Fruit fly (Drosophila melanogaster): Measurements from ENCODE around the gene Sr-CIV.

Gene Sr-CIV

DNA sequence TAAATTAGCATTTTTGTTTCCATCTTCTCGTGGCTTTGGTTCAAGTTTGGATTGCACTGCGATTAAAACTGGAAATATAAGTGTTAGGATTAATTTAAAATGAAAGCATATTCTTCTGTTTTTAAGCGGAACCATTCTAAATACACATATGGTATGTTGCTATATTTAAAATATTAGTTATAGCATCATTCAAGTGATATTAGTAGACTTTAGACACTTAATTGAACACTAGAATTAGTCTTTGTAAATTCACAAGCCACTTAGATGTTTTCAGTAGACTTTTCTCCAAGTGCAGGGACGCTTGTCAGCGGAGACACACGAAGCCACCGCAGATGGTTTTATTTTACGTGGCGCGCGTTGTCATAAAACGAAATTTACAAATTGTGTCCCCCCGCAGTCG, 46.0 kb upstream of the Sr-CIV start (continued):
- no peak for TF ChIP-seq CG3065 (GFP tag; optimal IDR thresholded peaks at IDR 0.05)
- TF ChIP-seq Mes4 (GFP tag; optimal IDR thresholded peaks at IDR 0.05) = no peak
- TF ChIP-seq pho (GFP tag; optimal IDR thresholded peaks at IDR 0.05) = no peak
- TF ChIP-seq CG10565 (GFP tag; optimal IDR thresholded peaks at IDR 0.05) = no peak
- TF ChIP-seq slbo (GFP tag; IDR thresholded peaks at IDR 0.05) = no peak
- TF ChIP-seq CG8765 (GFP tag; IDR thresholded peaks at IDR 0.05) = no peak
- TF ChIP-seq CG16815 (GFP tag; optimal IDR thresholded peaks at IDR 0.05) = no peak
- no peak for TF ChIP-seq trem (tag; optimal IDR thresholded peaks at IDR 0.05)
- no peak for TF ChIP-seq pfk (GFP tag; optimal IDR thresholded peaks at IDR 0.05)
- TF ChIP-seq CG12744 (GFP tag; optimal IDR thresholded peaks at IDR 0.05) = no peak
- peak; percentile 51 for TF ChIP-seq Sox100B (GFP tag; optimal IDR thresholded peaks at IDR 0.05)
- no peak for TF ChIP-seq CG10462 (GFP tag; optimal IDR thresholded peaks at IDR 0.05)
- TF ChIP-seq CG13424 (tag; optimal IDR thresholded peaks at IDR 0.05) = peak; percentile 32
- no peak for TF ChIP-seq B-H1 (GFP tag; IDR thresholded peaks at IDR 0.05)
- 0 out of 2 replicates have a peak, but pooled peaks have one; percentile 18 for TF ChIP-seq stc (GFP tag; IDR thresholded peaks at IDR 0.05)
- TF ChIP-seq gfzf (GFP tag; optimal IDR thresholded peaks at IDR 0.05) = no peak
- no peak for TF ChIP-seq her (GFP tag; optimal IDR thresholded peaks at IDR 0.05)
- no peak for TF ChIP-seq Deaf1 (tag; optimal IDR thresholded peaks at IDR 0.05)
- no peak for TF ChIP-seq gt (GFP tag; IDR thresholded peaks at IDR 0.05)
- peak; percentile 56; the same call in 1 of the 2 replicates for TF ChIP-seq CG32532 (GFP tag; IDR thresholded peaks at IDR 0.05)
- no peak for TF ChIP-seq crc (GFP tag; optimal IDR thresholded peaks at IDR 0.05)
- no peak for TF ChIP-seq ken (GFP tag; IDR thresholded peaks at IDR 0.05)
- TF ChIP-seq corto (GFP tag; optimal IDR thresholded peaks at IDR 0.05) = no peak
- TF ChIP-seq CG10267 (tag; optimal IDR thresholded peaks at IDR 0.05) = peak; percentile 53
- no peak for TF ChIP-seq MTF-1 (GFP tag; optimal IDR thresholded peaks at IDR 0.05; ENCODE audit: borderline replicate concordance)
- TF ChIP-seq CG13123 (GFP tag; optimal IDR thresholded peaks at IDR 0.05) = no peak
- TF ChIP-seq Fer3 (tag; optimal IDR thresholded peaks at IDR 0.05) = no peak
- 0 out of 3 replicates have a peak, but pooled peaks have one; percentile 38 for TF ChIP-seq CG34422 (GFP tag; IDR thresholded peaks at IDR 0.05)
- TF ChIP-seq hkb (optimal IDR thresholded peaks at IDR 0.05) = no peak
- peak; percentile 49; the same call in 1 of the 2 replicates for TF ChIP-seq hkb (GFP tag; IDR thresholded peaks at IDR 0.05)
- TF ChIP-seq Nf-YB (GFP tag; optimal IDR thresholded peaks at IDR 0.05) = no peak
- TF ChIP-seq caup (GFP tag; optimal IDR thresholded peaks at IDR 0.05; ENCODE audit: severe bottlenecking) = no peak
- no peak for TF ChIP-seq vnd (GFP tag; IDR thresholded peaks at IDR 0.05; ENCODE audit: partially characterized antibody)
- no peak for TF ChIP-seq CG8281 (tag; optimal IDR thresholded peaks at IDR 0.05)
- no peak for TF ChIP-seq Hsf (GFP tag; optimal IDR thresholded peaks at IDR 0.05)
- no peak for TF ChIP-seq CG4360 (GFP tag; IDR thresholded peaks at IDR 0.05)
- TF ChIP-seq CG30020 (tag; optimal IDR thresholded peaks at IDR 0.05) = no peak
- peak; percentile 26 for TF ChIP-seq CG17359 (tag; optimal IDR thresholded peaks at IDR 0.05)
- TF ChIP-seq CG4854 (GFP tag; optimal IDR thresholded peaks at IDR 0.05) = no peak
- no peak for TF ChIP-seq Jarid2 (GFP tag; optimal IDR thresholded peaks at IDR 0.05)
- TF ChIP-seq CG12104 (GFP tag; optimal IDR thresholded peaks at IDR 0.05) = no peak
- TF ChIP-seq CG5953 (GFP tag; IDR thresholded peaks at IDR 0.05) = no peak
- peak; percentile 60; the same call in 2 of the 3 replicates for TF ChIP-seq dysf (GFP tag; IDR thresholded peaks at IDR 0.05)
- TF ChIP-seq Vsx1 (GFP tag; optimal IDR thresholded peaks at IDR 0.05) = peak; percentile 31
- TF ChIP-seq nerfin-1 (tag; optimal IDR thresholded peaks at IDR 0.05) = no peak
- TF ChIP-seq E2f2 (GFP tag; IDR thresholded peaks at IDR 0.05) = no peak
- no peak for TF ChIP-seq CG1529 (GFP tag; optimal IDR thresholded peaks at IDR 0.05)
- no peak for TF ChIP-seq CG3995 (GFP tag; optimal IDR thresholded peaks at IDR 0.05)
- TF ChIP-seq lmd (GFP tag; IDR thresholded peaks at IDR 0.05) = peak; percentile 60
- TF ChIP-seq CG4730 (GFP tag; IDR thresholded peaks at IDR 0.05) = no peak
- TF ChIP-seq so (GFP tag; IDR thresholded peaks at IDR 0.05) = no peak
- TF ChIP-seq twi (tag; optimal IDR thresholded peaks at IDR 0.05) = no peak

All from whole organism, embryonic.